Fruit fly (Drosophila melanogaster) whole organism, pupa: Measurements from ENCODE around the gene Adk2.
A peak's percentile ranks its signal among the peaks of the same experiment; 100 is the strongest.

Experiments
- CG10348 ChIP-seq: fragments of 200-800 bp; sonication (Bioruptor generic); IDR thresholded peaks from 2 replicates; pipeline ENCODE4 v1.3.6; 2022; ENCODE audit warnings: missing biosample characterization, missing genetic modification characterization
- CG12605 ChIP-seq: fragments of 200-800 bp; sonication (Bioruptor generic); IDR thresholded peaks from 2 replicates; pipeline ENCODE4 v1.3.6; 2022; ENCODE audit warnings: missing biosample characterization, missing genetic modification characterization
- CG13204 ChIP-seq: fragments of 200-800 bp; sonication (Bioruptor generic); optimal IDR thresholded peaks from 2 replicates; lab custom pipeline; 2018; ENCODE audit warnings: missing biosample characterization, mild to moderate bottlenecking, missing genetic modification characterization, moderate library complexity
- CG14655 ChIP-seq: fragments of 200-800 bp; sonication (Bioruptor generic); optimal IDR thresholded peaks from 3 replicates; lab custom pipeline; 2017; ENCODE audit warnings: mild to moderate bottlenecking, missing biosample characterization, missing genetic modification reagents, missing genetic modification characterization
- CG15710 ChIP-seq: fragments of 200-800 bp; sonication (Bioruptor generic); optimal IDR thresholded peaks from 2 replicates; lab custom pipeline; 2018; ENCODE audit warnings: missing biosample characterization, mild to moderate bottlenecking, missing genetic modification characterization, moderate library complexity
- CG17806 ChIP-seq: fragments of 200-800 bp; sonication (Bioruptor generic); optimal IDR thresholded peaks from 2 replicates; lab custom pipeline; 2018; ENCODE audit warnings: missing biosample characterization, mild to moderate bottlenecking, missing genetic modification characterization, moderate library complexity
- CG32121 ChIP-seq: fragments of 200-800 bp; sonication (Bioruptor generic); IDR thresholded peaks from 2 replicates; pipeline ENCODE4 v1.3.6; 2022; ENCODE audit warnings: missing biosample characterization, missing genetic modification characterization
- CG34367 ChIP-seq: fragments of 200-800 bp; sonication (Bioruptor generic); optimal IDR thresholded peaks from 2 replicates; lab custom pipeline; 2018; ENCODE audit warnings: missing biosample characterization, mild to moderate bottlenecking, missing genetic modification characterization
- CG4496 ChIP-seq: fragments of 200-800 bp; sonication (Bioruptor generic); IDR thresholded peaks from 3 replicates; pipeline ENCODE4 v1.3.6; 2022; ENCODE audit warnings: missing biosample characterization, missing genetic modification characterization
- CG8159 ChIP-seq: fragments of 200-800 bp; sonication (Bioruptor generic); optimal IDR thresholded peaks from 3 replicates; lab custom pipeline; 2018; ENCODE audit warnings: missing biosample characterization, mild to moderate bottlenecking, missing genetic modification characterization, moderate library complexity
- CG8301 ChIP-seq: fragments of 200-800 bp; sonication (Bioruptor generic); optimal IDR thresholded peaks from 2 replicates; lab custom pipeline; 2018; ENCODE audit warnings: missing biosample characterization, mild to moderate bottlenecking, missing genetic modification characterization
- CG9948 ChIP-seq: fragments of 200-800 bp; sonication (Bioruptor generic); optimal IDR thresholded peaks from 2 replicates; lab custom pipeline; 2018; ENCODE audit warnings: missing biosample characterization, mild to moderate bottlenecking, missing genetic modification characterization, moderate library complexity
- D1 ChIP-seq: fragments of 200-800 bp; sonication (Bioruptor generic); optimal IDR thresholded peaks from 2 replicates; lab custom pipeline; 2018; ENCODE audit warnings: missing biosample characterization, mild to moderate bottlenecking, missing genetic modification characterization, moderate library complexity
- EcR ChIP-seq: fragments of 200-800 bp; sonication (Bioruptor generic); optimal IDR thresholded peaks from 3 replicates; lab custom pipeline; 2019; ENCODE audit warnings: missing biosample characterization, missing genetic modification characterization, mild to moderate bottlenecking, moderate library complexity, missing genetic modification reagents
- Ets98B ChIP-seq: fragments of 200-800 bp; sonication (Bioruptor generic); IDR thresholded peaks from 2 replicates; pipeline ENCODE4 v1.3.6; 2022; ENCODE audit warnings: missing biosample characterization, missing genetic modification characterization
- Pif1A ChIP-seq: fragments of 200-800 bp; sonication (Bioruptor generic); optimal IDR thresholded peaks from 3 replicates; lab custom pipeline; 2016; ENCODE audit warnings: missing biosample characterization, missing genetic modification characterization
- Pif1B ChIP-seq: fragments of 200-800 bp; sonication (Bioruptor generic); optimal IDR thresholded peaks from 3 replicates; lab custom pipeline; 2016; ENCODE audit warnings: missing biosample characterization, missing genetic modification characterization
- Snoo ChIP-seq: fragments of 200-800 bp; sonication (Bioruptor generic); optimal IDR thresholded peaks from 3 replicates; lab custom pipeline; 2017; ENCODE audit warnings: missing biosample characterization, mild to moderate bottlenecking, missing genetic modification characterization, inconsistent platforms
- fd96Ca ChIP-seq: fragments of 200-800 bp; sonication (Bioruptor generic); IDR thresholded peaks from 3 replicates; pipeline ENCODE4 v1.3.6; 2022; ENCODE audit warnings: missing biosample characterization, missing genetic modification characterization
- gl ChIP-seq: fragments of 200-800 bp; sonication (Bioruptor generic); optimal IDR thresholded peaks from 2 replicates; lab custom pipeline; 2018; ENCODE audit warnings: missing biosample characterization, mild to moderate bottlenecking, missing genetic modification characterization
- rn ChIP-seq: fragments of 200-800 bp; sonication (Bioruptor generic); IDR thresholded peaks from 2 replicates; pipeline ENCODE4 v1.3.6; 2022; ENCODE audit warnings: missing biosample characterization, missing genetic modification characterization

The Adk2 gene

dm6 chr3L:13014693-13015092 is 7.8 kb downstream of the Adk2 start:
- TF ChIP-seq Pif1A (GFP tag; lab: Kevin White, UChicago): no peak
- TF ChIP-seq CG8159 (tag; lab: Kevin White, UChicago): no peak
- TF ChIP-seq CG4496 (GFP tag; lab: Robert Waterston, UW): no peak
- TF ChIP-seq CG13204 (GFP tag; lab: Kevin White, UChicago): no peak
- TF ChIP-seq D1 (tag; lab: Kevin White, UChicago): no peak
- TF ChIP-seq gl (tag; lab: Kevin White, UChicago): no peak
- no peak for TF ChIP-seq rn
- no peak for TF ChIP-seq CG10348 (GFP tag; lab: Robert Waterston, UW)
- TF ChIP-seq CG17806 (tag; lab: Kevin White, UChicago): no peak

DNA sequence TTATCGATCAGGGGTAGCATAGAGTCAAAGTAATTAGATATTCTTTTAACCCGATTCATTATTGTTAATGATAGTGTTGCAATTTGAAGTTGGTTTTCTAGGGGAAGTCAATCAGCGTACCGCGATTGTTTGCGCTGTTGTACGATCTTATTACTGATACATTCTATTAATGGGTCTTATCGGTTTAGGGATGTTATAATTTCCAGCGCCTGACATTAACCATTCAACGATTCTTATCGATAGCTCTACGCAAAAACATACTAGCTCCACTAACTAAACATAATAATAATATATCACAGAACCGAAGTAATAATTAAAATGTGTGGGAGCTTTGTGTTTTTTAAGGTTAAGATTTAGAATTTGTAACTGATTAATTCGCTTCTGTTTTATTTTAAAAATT is 11.0 kb downstream of the Adk2 start, which contains the start of gene Cul6:
Gene Cul6, minus strand, starts transcription at position 175 of the 400 bp plus-strand sequence.
- TF ChIP-seq Ets98B (GFP tag; lab: Robert Waterston, UW) (no peak), Pif1B (GFP tag; lab: Kevin White, UChicago) (no peak), Snoo (tag; lab: Kevin White, UChicago) (no peak), CG10348 (GFP tag; lab: Robert Waterston, UW) (no peak), fd96Ca (GFP tag; lab: Robert Waterston, UW) (no peak), CG34367 (tag; lab: Kevin White, UChicago) (no peak), EcR (GFP tag; lab: Kevin White, UChicago) (no peak), CG13204 (GFP tag; lab: Kevin White, UChicago) (no peak), rn (no peak), CG14655 (GFP tag; lab: Kevin White, UChicago) (no peak), CG15710 (no peak), Pif1A (GFP tag; lab: Kevin White, UChicago) (no peak), CG8301 (tag; lab: Kevin White, UChicago) (no peak), CG9948 (tag; lab: Kevin White, UChicago) (no peak), CG17806 (tag; lab: Kevin White, UChicago) (no peak), gl (tag; lab: Kevin White, UChicago) (no peak), CG4496 (GFP tag; lab: Robert Waterston, UW) (no peak), CG8159 (tag; lab: Kevin White, UChicago) (no peak)
- TF ChIP-seq, all 21 proteins: peak for 0

- TF ChIP-seq CG9948 (tag; lab: Kevin White, UChicago) (no peak), Pif1A (GFP tag; lab: Kevin White, UChicago) (no peak), CG15710 (no peak), D1 (tag; lab: Kevin White, UChicago) (peak; percentile 32)
Measured at dm6 chr3L:13007946-13008462, 14.5 kb downstream of the Adk2 start.

DNA sequence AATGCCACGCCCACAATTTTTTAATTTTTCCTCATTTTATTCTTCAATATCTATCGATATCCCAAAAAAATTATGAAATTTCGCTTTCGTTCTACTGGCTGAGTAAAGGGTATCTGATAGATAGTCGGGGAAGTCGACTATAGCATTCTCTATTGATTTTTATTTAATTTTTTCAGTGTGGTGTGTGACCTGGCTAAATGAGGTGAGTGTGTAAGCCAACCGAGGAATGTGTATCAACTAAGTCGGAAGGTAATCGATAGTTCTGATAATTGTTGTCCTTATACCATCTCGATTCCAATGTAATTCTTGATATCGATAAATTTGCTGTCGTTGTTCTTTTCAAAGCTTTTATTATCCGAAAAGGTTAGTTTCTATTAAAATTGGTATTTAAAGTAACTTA is 16.0 kb downstream of the Adk2 start, which contains the start of gene CG11263:
Gene CG11263, plus strand, starts transcription at position 328 of the 400 bp plus-strand sequence.
- TF ChIP-seq fd96Ca (GFP tag; lab: Robert Waterston, UW): no peak
- TF ChIP-seq gl (tag; lab: Kevin White, UChicago): no peak
- peak; percentile 41; the same call in 2 of the 3 replicates for TF ChIP-seq CG4496 (GFP tag; lab: Robert Waterston, UW)
- no peak for TF ChIP-seq Pif1A (GFP tag; lab: Kevin White, UChicago)
- no peak for TF ChIP-seq CG34367 (tag; lab: Kevin White, UChicago)
- no peak for TF ChIP-seq CG17806 (tag; lab: Kevin White, UChicago)
- peak; percentile 57 for TF ChIP-seq Ets98B (GFP tag; lab: Robert Waterston, UW)
- no peak for TF ChIP-seq CG15710
- no peak for TF ChIP-seq CG13204 (GFP tag; lab: Kevin White, UChicago)
- TF ChIP-seq CG8301 (tag; lab: Kevin White, UChicago): no peak
- TF ChIP-seq Snoo (tag; lab: Kevin White, UChicago): no peak
- no peak for TF ChIP-seq Pif1B (GFP tag; lab: Kevin White, UChicago)
- peak; percentile 51 for TF ChIP-seq D1 (tag; lab: Kevin White, UChicago)
- TF ChIP-seq CG9948 (tag; lab: Kevin White, UChicago): no peak
- TF ChIP-seq rn: no peak
- TF ChIP-seq CG12605: no peak
- no peak for TF ChIP-seq CG10348 (GFP tag; lab: Robert Waterston, UW)
- no peak for TF ChIP-seq CG14655 (GFP tag; lab: Kevin White, UChicago)
- TF ChIP-seq EcR (GFP tag; lab: Kevin White, UChicago): no peak
- TF ChIP-seq, all 21 proteins: peak for 3

- no peak for TF ChIP-seq CG13204 (GFP tag; lab: Kevin White, UChicago)
- no peak for TF ChIP-seq CG4496 (GFP tag; lab: Robert Waterston, UW)
Measured at dm6 chr3L:12994835-12995234, 27.7 kb downstream of the Adk2 start, which contains the start of gene CG11262. Gene CG11262 (plus strand): TSS chr3L:12995135.

- TF ChIP-seq Pif1B (GFP tag; lab: Kevin White, UChicago): no peak
- no peak for TF ChIP-seq gl (tag; lab: Kevin White, UChicago)
- no peak for TF ChIP-seq fd96Ca (GFP tag; lab: Robert Waterston, UW)
- no peak for TF ChIP-seq CG14655 (GFP tag; lab: Kevin White, UChicago)
- TF ChIP-seq CG34367 (tag; lab: Kevin White, UChicago): no peak
- TF ChIP-seq CG32121 (GFP tag; lab: Robert Waterston, UW): no peak
- no peak for TF ChIP-seq CG13204 (GFP tag; lab: Kevin White, UChicago)
- no peak for TF ChIP-seq CG9948 (tag; lab: Kevin White, UChicago)
- no peak for TF ChIP-seq Pif1A (GFP tag; lab: Kevin White, UChicago)
- TF ChIP-seq CG10348 (GFP tag; lab: Robert Waterston, UW): no peak
- no peak for TF ChIP-seq EcR (GFP tag; lab: Kevin White, UChicago)
- TF ChIP-seq D1 (tag; lab: Kevin White, UChicago): no peak
- TF ChIP-seq CG4496 (GFP tag; lab: Robert Waterston, UW): no peak
- no peak for TF ChIP-seq CG12605
- TF ChIP-seq Ets98B (GFP tag; lab: Robert Waterston, UW): no peak
- TF ChIP-seq CG8159 (tag; lab: Kevin White, UChicago): no peak
Measured at dm6 chr3L:12972259-12972658, 50.2 kb downstream of the Adk2 start, which contains the start of the genes CG10748 and CG10749. Gene CG10748 (minus strand): TSS chr3L:12972359. Gene CG10749 (plus strand): TSS chr3L:12972474.
